Worm (Caenorhabditis elegans): Measurements from ENCODE around the gene fat-4.

DNA sequence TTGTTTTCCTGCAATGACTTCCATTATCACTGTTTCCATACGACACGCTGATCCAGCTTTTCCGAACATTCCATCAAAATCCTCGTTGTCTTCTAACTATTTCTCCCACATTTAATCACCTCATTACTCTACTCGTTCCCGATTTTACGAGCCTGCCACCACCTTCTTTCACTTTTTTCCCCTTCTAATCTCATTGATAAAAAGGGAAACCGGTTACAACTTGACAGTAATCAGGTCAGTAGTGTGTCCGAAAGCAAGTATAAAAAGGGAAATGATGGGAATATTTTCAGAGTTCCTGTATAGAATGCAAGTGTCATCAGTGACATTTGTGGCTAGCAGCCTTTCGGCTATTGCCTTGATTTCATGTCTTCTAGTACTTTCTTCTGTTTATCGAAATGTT lies 22.4 kb downstream of the fat-4 start, which contains the start of gene col-123:
- TF ChIP-seq unc-39 (tag; optimal IDR thresholded peaks at IDR 0.05), result no peak
- TF ChIP-seq nhr-12 (tag; optimal IDR thresholded peaks at IDR 0.05), result no peak
- TF ChIP-seq blmp-1 (tag; optimal IDR thresholded peaks at IDR 0.05), result no peak
- no peak for TF ChIP-seq nhr-237 (tag; optimal IDR thresholded peaks at IDR 0.05)
- no peak for TF ChIP-seq drap-1 (GFP tag; optimal IDR thresholded peaks at IDR 0.05)
- TF ChIP-seq lsy-2 (tag; optimal IDR thresholded peaks at IDR 0.05), result no peak
